Fruit fly (Drosophila melanogaster): ENCODE results near the gene Gr93c.

The Gr93c gene

DNA sequence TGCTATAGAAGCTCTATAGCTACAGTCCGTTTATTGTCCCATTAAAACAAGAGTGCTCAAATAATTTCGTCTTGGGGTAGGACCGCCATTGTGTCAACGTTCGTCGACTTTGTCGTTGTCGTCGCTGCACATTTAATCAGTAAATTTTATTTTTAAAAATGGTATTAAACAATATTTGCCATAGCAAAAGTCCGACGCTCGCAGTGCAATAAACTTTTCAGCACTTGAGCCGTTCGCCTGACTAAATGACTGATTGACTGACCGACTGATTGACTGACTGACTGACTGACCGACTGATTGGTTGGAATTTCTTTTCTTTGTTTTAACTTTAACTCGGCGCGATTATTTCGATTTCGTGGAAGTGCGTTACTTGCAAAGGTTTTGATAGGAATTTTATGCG, 44.9 kb upstream of the Gr93c start:
- TF ChIP-seq CG8281 (tag; optimal IDR thresholded peaks at IDR 0.05) = peak; percentile 83
- TF ChIP-seq fd96Cb (tag; optimal IDR thresholded peaks at IDR 0.05) = no peak

DNA sequence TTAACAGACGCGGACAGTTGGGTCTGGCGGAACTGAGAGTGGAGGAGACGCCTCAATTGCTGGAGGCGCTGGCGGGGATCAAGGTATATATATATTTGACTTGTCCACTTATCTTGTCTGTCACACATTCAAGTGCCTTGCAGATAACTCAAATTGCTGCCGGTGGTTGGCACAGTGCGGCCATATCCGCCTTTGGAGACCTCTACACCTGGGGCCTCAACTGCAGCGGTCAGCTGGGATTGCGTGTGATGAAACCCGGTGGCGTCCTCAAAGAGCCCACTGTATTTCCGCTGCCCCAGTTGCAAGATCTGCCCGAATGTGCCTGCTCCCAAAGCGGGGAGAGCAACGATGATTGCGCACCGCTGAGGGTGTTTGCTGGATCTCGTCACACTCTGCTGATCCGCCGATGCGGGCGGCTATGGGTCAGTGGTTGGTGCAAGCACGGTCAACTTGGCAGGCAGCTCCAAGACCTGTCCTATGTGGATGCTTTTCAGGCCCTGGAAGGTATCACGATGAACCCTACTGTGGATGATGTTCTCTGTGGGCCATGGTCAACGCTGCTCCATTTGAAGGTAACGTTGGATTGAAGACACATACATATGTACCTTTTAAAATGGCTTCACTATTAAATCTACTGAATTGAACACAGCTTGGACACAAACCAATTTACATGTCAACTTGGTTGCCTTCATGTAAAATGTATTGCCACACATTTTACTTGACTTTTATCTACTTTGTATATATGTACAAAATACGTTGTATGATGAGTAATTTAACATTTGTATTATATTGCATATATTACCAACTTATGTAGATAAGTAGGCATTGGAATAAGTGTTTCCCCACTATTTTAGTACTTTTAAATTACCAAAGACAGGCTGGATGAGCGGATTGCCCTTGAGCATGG, 43.9 kb upstream of the Gr93c start, which contains the start of gene CG43844:
Gene CG43844, plus strand, starts transcription at position 844 of the 907 bp plus-strand sequence.
- no peak for TF ChIP-seq CG11696 (GFP tag; IDR thresholded peaks at IDR 0.05)
- no peak for TF ChIP-seq CG32767 (GFP tag; IDR thresholded peaks at IDR 0.05)
- no peak for TF ChIP-seq lola (GFP tag; optimal IDR thresholded peaks at IDR 0.05)
- TF ChIP-seq CG17361 (GFP tag; IDR thresholded peaks at IDR 0.05) = no peak
- no peak for TF ChIP-seq ftz-f1 (GFP tag; optimal IDR thresholded peaks at IDR 0.05)
- no peak for TF ChIP-seq schlank (tag; optimal IDR thresholded peaks at IDR 0.05)
- TF ChIP-seq Hey (tag; optimal IDR thresholded peaks at IDR 0.05) = peak; percentile 65
- no peak for TF ChIP-seq Antp (GFP tag; optimal IDR thresholded peaks at IDR 0.05)
- TF ChIP-seq ATbp (GFP tag; optimal IDR thresholded peaks at IDR 0.05) = no peak
- no peak for TF ChIP-seq shn (GFP tag; optimal IDR thresholded peaks at IDR 0.05)
- no peak for TF ChIP-seq Ssrp (tag; optimal IDR thresholded peaks at IDR 0.05)
- TF ChIP-seq CG3163 (GFP tag; optimal IDR thresholded peaks at IDR 0.05) = no peak
- TF ChIP-seq Doc3 (GFP tag; IDR thresholded peaks at IDR 0.05; ENCODE audit: partially characterized antibody) = no peak
- no peak for TF ChIP-seq B-H1 (GFP tag; IDR thresholded peaks at IDR 0.05)
- no peak for TF ChIP-seq bbx (GFP tag; IDR thresholded peaks at IDR 0.05; ENCODE audit: partially characterized antibody)
- no peak for TF ChIP-seq CG3065 (GFP tag; optimal IDR thresholded peaks at IDR 0.05)
- 0 out of 2 replicates have a peak, but pooled peaks have one; percentile 4 for TF ChIP-seq CG32532 (GFP tag; IDR thresholded peaks at IDR 0.05)
- TF ChIP-seq nerfin-2 (GFP tag; IDR thresholded peaks at IDR 0.05; ENCODE audit: partially characterized antibody) = peak; percentile 53; the same call in 1 of the 2 replicates
- TF ChIP-seq Drgx (GFP tag; IDR thresholded peaks at IDR 0.05) = peak; percentile 14; the same call in 1 of the 2 replicates
- TF ChIP-seq Ets65A (GFP tag) = peak; percentile 60
- no peak for TF ChIP-seq CG12219 (GFP tag; optimal IDR thresholded peaks at IDR 0.05)
- TF ChIP-seq CG8765 (GFP tag; IDR thresholded peaks at IDR 0.05) = no peak
- 0 out of 2 replicates have a peak, but pooled peaks have one; percentile 6 for TF ChIP-seq sisA (GFP tag; IDR thresholded peaks at IDR 0.05)
- peak; percentile 80 for TF ChIP-seq CG2199 (GFP tag; IDR thresholded peaks at IDR 0.05)
- no peak for TF ChIP-seq CG10654 (GFP tag; optimal IDR thresholded peaks at IDR 0.05)
- TF ChIP-seq CG12299 (tag; optimal IDR thresholded peaks at IDR 0.05) = no peak
- TF ChIP-seq H2.0 (GFP tag; IDR thresholded peaks at IDR 0.05) = no peak
- TF ChIP-seq CG17612 (GFP tag; IDR thresholded peaks at IDR 0.05) = no peak
- no peak for TF ChIP-seq seq (GFP tag; IDR thresholded peaks at IDR 0.05)
- no peak for TF ChIP-seq Nf-YB (GFP tag; optimal IDR thresholded peaks at IDR 0.05)
- TF ChIP-seq CG1603 (tag; optimal IDR thresholded peaks at IDR 0.05) = peak; percentile 12
- TF ChIP-seq Usf (GFP tag; optimal IDR thresholded peaks at IDR 0.05) = no peak
- TF ChIP-seq CG12744 (GFP tag; optimal IDR thresholded peaks at IDR 0.05) = no peak
- TF ChIP-seq grn (GFP tag; optimal IDR thresholded peaks at IDR 0.05) = no peak
- TF ChIP-seq NK7.1 (GFP tag; optimal IDR thresholded peaks at IDR 0.05) = no peak
- TF ChIP-seq gt (GFP tag; IDR thresholded peaks at IDR 0.05) = no peak
- TF ChIP-seq CG15601 (tag; optimal IDR thresholded peaks at IDR 0.05) = peak; percentile 88
- no peak for TF ChIP-seq ato (GFP tag; IDR thresholded peaks at IDR 0.05; ENCODE audit: partially characterized antibody)
- TF ChIP-seq trem (tag; optimal IDR thresholded peaks at IDR 0.05) = peak; percentile 7
- TF ChIP-seq CG11247 (GFP tag; IDR thresholded peaks at IDR 0.05) = no peak
- no peak for TF ChIP-seq PHDP (tag; optimal IDR thresholded peaks at IDR 0.05)
- peak; percentile 58 for TF ChIP-seq Med (GFP tag)
- TF ChIP-seq Hmr (GFP tag; optimal IDR thresholded peaks at IDR 0.05) = peak; percentile 37
- peak; percentile 34; the same call in 2 of the 3 replicates for TF ChIP-seq CG14860 (GFP tag; IDR thresholded peaks at IDR 0.05; ENCODE audit: partially characterized antibody)
- no peak for TF ChIP-seq D19A (tag; optimal IDR thresholded peaks at IDR 0.05)

All from whole organism, embryonic.